Worm (Caenorhabditis elegans) whole organism, L1 larva: Measurements from ENCODE around the gene D1005.2.

Experiments
- aly-2 ChIP-seq: fragments of 150-350 bp; optimal IDR thresholded peaks from 2 replicates; lab custom pipeline; 2014; ENCODE audit warnings: missing biosample characterization, missing genetic modification characterization
- fos-1 ChIP-seq: fragments of 150-350 bp; optimal IDR thresholded peaks from 2 replicates; lab custom pipeline; 2014; ENCODE audit warnings: missing biosample characterization, missing genetic modification characterization
- nhr-12 ChIP-seq: sonication (generic microtip); optimal IDR thresholded peaks from 2 replicates; lab custom pipeline; 2017; ENCODE audit warnings: missing biosample characterization, missing genetic modification characterization
- tbx-2 ChIP-seq: sonication (generic microtip); optimal IDR thresholded peaks from 2 replicates; lab custom pipeline; 2016; ENCODE audit warnings: missing genetic modification characterization, missing compliant biosample characterization
- unc-62 ChIP-seq: fragments of 150-350 bp; optimal IDR thresholded peaks from 2 replicates; lab custom pipeline; 2014; ENCODE audit warnings: missing biosample characterization, missing genetic modification reagents, missing genetic modification characterization
- zag-1 ChIP-seq: fragments of 150-350 bp; optimal IDR thresholded peaks from 2 replicates; lab custom pipeline; 2014; ENCODE audit warnings: missing biosample characterization, missing genetic modification characterization

DNA sequence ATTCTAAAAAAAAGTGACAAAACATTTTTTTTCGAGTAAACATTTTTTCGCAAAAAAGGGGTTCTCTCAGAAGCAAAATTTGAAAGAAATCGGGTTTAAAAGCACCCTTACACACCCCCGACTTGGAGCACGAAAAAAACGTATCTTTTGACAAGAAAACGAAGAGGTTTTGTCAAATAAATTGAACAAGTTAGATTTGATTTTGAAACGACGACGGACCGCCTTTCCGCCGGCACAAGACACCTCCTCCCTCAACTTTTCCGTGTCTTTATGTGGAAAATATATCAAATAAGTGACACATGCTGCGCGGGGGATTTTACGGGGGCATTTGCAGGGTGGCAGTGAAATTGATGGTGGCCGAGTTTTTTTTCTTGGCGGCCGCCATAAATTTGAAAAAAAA lies 9.2 kb downstream of the D1005.2 start:
- TF ChIP-seq zag-1 (tag; lab: Kevin White, UChicago) = no peak
- no peak for TF ChIP-seq nhr-12 (tag; lab: Kevin White, UChicago)
- TF ChIP-seq aly-2 (tag; lab: Kevin White, UChicago) = no peak
- TF ChIP-seq fos-1 (tag; lab: Kevin White, UChicago) = no peak
- no peak for TF ChIP-seq tbx-2 (tag; lab: Kevin White, UChicago)
- TF ChIP-seq unc-62 (GFP tag; lab: Kevin White, UChicago) = no peak
